Worm (Caenorhabditis elegans) whole organism, young adult: Measurements from ENCODE around the gene epg-7.

Source experiments
- B0019.2 ChIP-seq: fragments of 200-800 bp; sonication (Bioruptor generic); conservative IDR thresholded peaks from 2 replicates; pipeline ENCODE4 v1.3.6; 2022; ENCODE audit warnings: missing genetic modification reagents, missing genetic modification characterization, missing compliant biosample characterization
- B0261.1 ChIP-seq: sonication (generic microtip); optimal IDR thresholded peaks from 2 replicates; lab custom pipeline; 2016; ENCODE audit warnings: mild to moderate bottlenecking, missing genetic modification characterization, moderate library complexity, missing compliant biosample characterization
- C06A6.2 ChIP-seq: fragments of 200-800 bp; sonication (Bioruptor generic); conservative IDR thresholded peaks from 2 replicates; pipeline ENCODE4 v1.3.6; 2022; ENCODE audit warnings: missing genetic modification characterization, missing compliant biosample characterization
- F22D6.2 ChIP-seq: sonication (generic microtip); optimal IDR thresholded peaks from 2 replicates; lab custom pipeline; 2016; ENCODE audit warnings: mild to moderate bottlenecking, missing genetic modification characterization, missing compliant biosample characterization
- F49E8.2 ChIP-seq: sonication (generic microtip); optimal IDR thresholded peaks from 3 replicates; lab custom pipeline; 2017; ENCODE audit warnings: missing genetic modification characterization, mild to moderate bottlenecking, missing compliant biosample characterization, antibody characterized with exemption, moderate library complexity; ENCODE audit not compliant: insufficient read depth
- F57C9.4 ChIP-seq: sonication (generic microtip); optimal IDR thresholded peaks from 2 replicates; lab custom pipeline; 2017; ENCODE audit warnings: mild to moderate bottlenecking, missing genetic modification characterization, missing compliant biosample characterization
- K12H6.12 ChIP-seq: fragments of 200-800 bp; sonication (Bioruptor generic); optimal IDR thresholded peaks from 2 replicates; lab custom pipeline; 2018; ENCODE audit warnings: mild to moderate bottlenecking, missing genetic modification characterization, missing compliant biosample characterization
- T26A5.8 ChIP-seq: sonication (generic microtip); optimal IDR thresholded peaks from 2 replicates; lab custom pipeline; 2016; ENCODE audit warnings: missing genetic modification characterization, missing compliant biosample characterization
- Y53F4B.3 ChIP-seq: fragments of 200-800 bp; sonication (Bioruptor generic); IDR thresholded peaks from 2 replicates; pipeline ENCODE4 v1.3.6; 2022; ENCODE audit warnings: missing genetic modification reagents, missing genetic modification characterization, missing compliant biosample characterization
- Y67H2A.10 ChIP-seq: fragments of 200-800 bp; sonication (Bioruptor generic); conservative IDR thresholded peaks from 2 replicates; pipeline ENCODE4 v1.3.6; 2022; ENCODE audit warnings: missing genetic modification reagents, missing genetic modification characterization, missing compliant biosample characterization
- Y95B8A.8 ChIP-seq: fragments of 200-800 bp; sonication (Bioruptor generic); IDR thresholded peaks from 2 replicates; pipeline ENCODE4 v1.3.6; 2022; ENCODE audit warnings: missing genetic modification reagents, missing genetic modification characterization, missing compliant biosample characterization
- ZK185.1 ChIP-seq: sonication (generic microtip); optimal IDR thresholded peaks from 2 replicates; lab custom pipeline; 2016; ENCODE audit warnings: mild to moderate bottlenecking, missing genetic modification characterization, missing compliant biosample characterization; ENCODE audit not compliant: poor library complexity, severe bottlenecking
- ama-1 ChIP-seq, 3 experiments: fragments of 150-350 bp in 1 of 3; sonication (generic microtip) in 2 of 3; optimal IDR thresholded peaks; 2 replicates each; lab custom pipeline; 2014 to 2018; ENCODE audit warnings: missing biosample characterization in 2 of 3, missing genetic modification characterization in 2 of 3, missing genetic modification reagents in 2 of 3
- aptf-3 ChIP-seq: fragments of 200-800 bp; sonication (Bioruptor generic); IDR thresholded peaks from 2 replicates; pipeline ENCODE4 v1.3.6; 2022; ENCODE audit warnings: missing genetic modification characterization, missing compliant biosample characterization
- atf-7 ChIP-seq: sonication (generic microtip); optimal IDR thresholded peaks from 2 replicates; lab custom pipeline; 2017; ENCODE audit warnings: mild to moderate bottlenecking, missing genetic modification characterization, missing compliant biosample characterization
- attf-3 ChIP-seq: fragments of 200-800 bp; sonication (Bioruptor generic); conservative IDR thresholded peaks from 2 replicates; pipeline ENCODE4 v1.3.6; 2022; ENCODE audit warnings: missing genetic modification reagents, missing genetic modification characterization, missing compliant biosample characterization
- attf-6 ChIP-seq: fragments of 200-800 bp; sonication (Bioruptor generic); IDR thresholded peaks from 2 replicates; pipeline ENCODE4 v1.3.6; 2022; ENCODE audit warnings: missing genetic modification reagents, missing genetic modification characterization, missing compliant biosample characterization
- bed-1 ChIP-seq: fragments of 200-800 bp; sonication (Bioruptor generic); IDR thresholded peaks from 2 replicates; pipeline ENCODE4 v1.3.6; 2022; ENCODE audit warnings: missing genetic modification reagents, missing genetic modification characterization, missing compliant biosample characterization
- ccch-3 ChIP-seq: fragments of 200-800 bp; sonication (Bioruptor generic); optimal IDR thresholded peaks from 2 replicates; lab custom pipeline; 2018; ENCODE audit warnings: mild to moderate bottlenecking, missing genetic modification characterization, missing compliant biosample characterization
- cebp-2 ChIP-seq: fragments of 200-800 bp; sonication (Bioruptor generic); IDR thresholded peaks from 2 replicates; pipeline ENCODE4 v1.3.6; 2022; ENCODE audit warnings: missing genetic modification characterization, missing compliant biosample characterization
- ceh-58 ChIP-seq: fragments of 200-800 bp; sonication (Bioruptor generic); IDR thresholded peaks from 2 replicates; pipeline ENCODE4 v1.3.6; 2022; ENCODE audit warnings: missing genetic modification characterization, missing compliant biosample characterization
- ceh-79 ChIP-seq: sonication (generic microtip); optimal IDR thresholded peaks from 2 replicates; lab custom pipeline; 2017; ENCODE audit warnings: mild to moderate bottlenecking, missing genetic modification characterization, missing compliant biosample characterization
- chd-7 ChIP-seq: sonication (generic microtip); optimal IDR thresholded peaks from 2 replicates; lab custom pipeline; 2016; ENCODE audit warnings: mild to moderate bottlenecking, missing genetic modification characterization, moderate library complexity, missing compliant biosample characterization
- die-1 ChIP-seq: sonication (generic microtip); optimal IDR thresholded peaks from 2 replicates; lab custom pipeline; 2016; ENCODE audit warnings: missing genotype, mild to moderate bottlenecking, missing genetic modification characterization, missing compliant biosample characterization
- dpff-1 ChIP-seq: sonication (generic microtip); optimal IDR thresholded peaks from 2 replicates; lab custom pipeline; 2017; ENCODE audit warnings: mild to moderate bottlenecking, missing genetic modification characterization, missing compliant biosample characterization
- egrh-3 ChIP-seq: fragments of 200-800 bp; sonication (Bioruptor generic); IDR thresholded peaks from 2 replicates; pipeline ENCODE4 v1.3.6; 2022; ENCODE audit warnings: missing genetic modification reagents, missing genetic modification characterization, missing compliant biosample characterization
- ekl-4 ChIP-seq: fragments of 200-800 bp; sonication (Bioruptor generic); IDR thresholded peaks from 2 replicates; pipeline ENCODE4 v1.3.6; 2022; ENCODE audit warnings: missing genetic modification reagents, missing genetic modification characterization, missing compliant biosample characterization
- him-1 ChIP-seq: sonication (generic microtip); optimal IDR thresholded peaks from 2 replicates; lab custom pipeline; 2016; ENCODE audit warnings: missing genotype, missing genetic modification reagents, missing genetic modification characterization, missing compliant biosample characterization
- lsl-1 ChIP-seq: fragments of 200-800 bp; sonication (Bioruptor generic); optimal IDR thresholded peaks from 2 replicates; lab custom pipeline; 2018; ENCODE audit warnings: mild to moderate bottlenecking, missing genetic modification characterization, moderate library complexity, missing compliant biosample characterization
- madf-10 ChIP-seq: sonication (generic microtip); optimal IDR thresholded peaks from 2 replicates; lab custom pipeline; 2016; ENCODE audit warnings: mild to moderate bottlenecking, missing genetic modification characterization, missing compliant biosample characterization
- madf-3 ChIP-seq: fragments of 200-800 bp; sonication (Bioruptor generic); IDR thresholded peaks from 2 replicates; pipeline ENCODE4 v1.3.6; 2022; ENCODE audit warnings: missing genetic modification reagents, missing genetic modification characterization, missing compliant biosample characterization
- mes-4 ChIP-seq: sonication (generic microtip); optimal IDR thresholded peaks from 2 replicates; lab custom pipeline; 2016; ENCODE audit warnings: missing genotype, missing genetic modification characterization, missing compliant biosample characterization
- mxl-1 ChIP-seq: sonication (generic microtip); optimal IDR thresholded peaks from 2 replicates; lab custom pipeline; 2016; ENCODE audit warnings: missing genetic modification characterization, missing compliant biosample characterization
- nfyb-1 ChIP-seq: fragments of 200-800 bp; sonication (Bioruptor generic); IDR thresholded peaks from 2 replicates; pipeline ENCODE4 v1.3.6; 2022; ENCODE audit warnings: missing genetic modification reagents, missing genetic modification characterization, missing compliant biosample characterization
- nhr-120 ChIP-seq: fragments of 200-800 bp; sonication (Bioruptor generic); IDR thresholded peaks from 2 replicates; pipeline ENCODE4 v1.3.6; 2022; ENCODE audit warnings: missing genetic modification characterization, missing compliant biosample characterization
- nhr-80 ChIP-seq: sonication (generic microtip); optimal IDR thresholded peaks from 2 replicates; lab custom pipeline; 2016; ENCODE audit warnings: missing genetic modification characterization, missing compliant biosample characterization
- pbrm-1 ChIP-seq: fragments of 200-800 bp; sonication (Bioruptor generic); IDR thresholded peaks from 2 replicates; pipeline ENCODE4 v1.3.6; 2022; ENCODE audit warnings: missing genetic modification reagents, missing genetic modification characterization, missing compliant biosample characterization
- pha-4 ChIP-seq: fragments of 150-350 bp; sonication (generic microtip); optimal IDR thresholded peaks from 2 replicates; lab custom pipeline; 2014; ENCODE audit warnings: missing biosample characterization, missing genetic modification reagents, missing genetic modification characterization
- rec-8 ChIP-seq, 2 experiments: sonication (generic microtip); optimal IDR thresholded peaks; 2 replicates each; lab custom pipeline; 2016; ENCODE audit warnings: mild to moderate bottlenecking in 2 of 2, missing genetic modification characterization in 2 of 2, missing genetic modification reagents in 2 of 2, missing genotype in 2 of 2, missing biosample characterization in 1 of 2, missing compliant biosample characterization in 1 of 2, moderate library complexity in 1 of 2
- sdz-38 ChIP-seq: sonication (generic microtip); optimal IDR thresholded peaks from 2 replicates; lab custom pipeline; 2016; ENCODE audit warnings: missing genotype, missing genetic modification characterization, missing compliant biosample characterization
- snpc-3.4 ChIP-seq: sonication (generic microtip); optimal IDR thresholded peaks from 2 replicates; lab custom pipeline; 2017; ENCODE audit warnings: missing genetic modification characterization, mild to moderate bottlenecking, missing compliant biosample characterization, antibody characterized with exemption, moderate library complexity, missing genotype, missing genetic modification reagents
- snpc-4 ChIP-seq, 5 experiments: fragments of 150-350 bp in 1 of 5; sonication (generic microtip) in 4 of 5; optimal IDR thresholded peaks; 2 replicates each; lab custom pipeline; 2014 to 2018; ENCODE audit warnings: missing genetic modification characterization in 5 of 5, missing biosample characterization in 3 of 5, antibody characterized with exemption in 2 of 5, mild to moderate bottlenecking in 2 of 5, missing compliant biosample characterization in 2 of 5, missing genotype in 2 of 5, moderate library complexity in 2 of 5, missing genetic modification reagents in 1 of 5
- somi-1 ChIP-seq: fragments of 200-800 bp; sonication (Bioruptor generic); optimal IDR thresholded peaks from 2 replicates; lab custom pipeline; 2018; ENCODE audit warnings: mild to moderate bottlenecking, missing genetic modification characterization, missing compliant biosample characterization
- sptf-2 ChIP-seq: fragments of 200-800 bp; sonication (Bioruptor generic); optimal IDR thresholded peaks from 2 replicates; lab custom pipeline; 2018; ENCODE audit warnings: mild to moderate bottlenecking, missing genetic modification characterization, missing compliant biosample characterization
- tbp1 ChIP-seq: fragments of 200-800 bp; sonication (Bioruptor generic); optimal IDR thresholded peaks from 2 replicates; lab custom pipeline; 2018; ENCODE audit warnings: mild to moderate bottlenecking, missing genetic modification characterization, missing compliant biosample characterization
- tlf-1 ChIP-seq: fragments of 200-800 bp; sonication (Bioruptor generic); optimal IDR thresholded peaks from 2 replicates; lab custom pipeline; 2018; ENCODE audit warnings: mild to moderate bottlenecking, missing genetic modification characterization, missing compliant biosample characterization
- unc-130 ChIP-seq: sonication (generic microtip); optimal IDR thresholded peaks from 2 replicates; lab custom pipeline; 2016; ENCODE audit warnings: missing genetic modification reagents, missing genetic modification characterization, missing compliant biosample characterization

The epg-7 gene

DNA sequence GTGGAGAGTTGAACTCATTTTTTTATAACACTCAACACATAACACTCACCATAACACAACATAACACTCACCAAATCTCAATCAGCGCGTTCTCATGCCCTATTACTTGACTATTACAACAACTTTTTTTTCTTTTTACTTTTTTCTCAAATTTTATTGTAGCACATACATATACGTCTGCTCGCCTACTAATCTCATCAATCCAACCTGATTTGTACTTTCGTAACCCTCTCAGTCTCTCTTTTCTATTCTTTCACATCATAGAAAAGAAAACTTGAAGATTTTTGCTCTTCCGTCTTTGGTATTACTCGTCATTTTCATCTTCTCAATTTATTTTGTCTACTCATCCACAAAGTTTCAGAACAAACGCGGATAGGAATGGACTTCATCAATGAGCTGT is 42.4 kb downstream of the epg-7 start, which contains the start of gene npr-8:
Gene npr-8 (plus strand): TSS at position 362 of the 400 bp plus-strand sequence.
- TF ChIP-seq chd-7 (tag; lab: Kevin White, UChicago) (no peak), unc-130 (GFP tag; lab: Kevin White, UChicago) (no peak), sdz-38 (tag; lab: Kevin White, UChicago) (no peak), tlf-1 (GFP tag; lab: Kevin White, UChicago) (no peak), F49E8.2 (no peak), T26A5.8 (tag; lab: Kevin White, UChicago) (no peak), nhr-80 (tag; lab: Kevin White, UChicago) (no peak), ccch-3 (GFP tag; lab: Kevin White, UChicago) (no peak), egrh-3 (GFP tag; lab: Robert Waterston, UW) (no peak), attf-6 (GFP tag; lab: Robert Waterston, UW) (no peak), F57C9.4 (tag; lab: Kevin White, UChicago) (no peak), B0019.2 (GFP tag; lab: Robert Waterston, UW) (no peak), nhr-120 (GFP tag; lab: Robert Waterston, UW) (no peak), pha-4 (no peak), somi-1 (GFP tag; lab: Kevin White, UChicago) (no peak), ceh-79 (no peak), bed-1 (GFP tag; lab: Robert Waterston, UW) (no peak), F22D6.2 (tag; lab: Kevin White, UChicago) (no peak), C06A6.2 (GFP tag; lab: Robert Waterston, UW) (no peak), Y67H2A.10 (GFP tag; lab: Robert Waterston, UW) (no peak)

DNA sequence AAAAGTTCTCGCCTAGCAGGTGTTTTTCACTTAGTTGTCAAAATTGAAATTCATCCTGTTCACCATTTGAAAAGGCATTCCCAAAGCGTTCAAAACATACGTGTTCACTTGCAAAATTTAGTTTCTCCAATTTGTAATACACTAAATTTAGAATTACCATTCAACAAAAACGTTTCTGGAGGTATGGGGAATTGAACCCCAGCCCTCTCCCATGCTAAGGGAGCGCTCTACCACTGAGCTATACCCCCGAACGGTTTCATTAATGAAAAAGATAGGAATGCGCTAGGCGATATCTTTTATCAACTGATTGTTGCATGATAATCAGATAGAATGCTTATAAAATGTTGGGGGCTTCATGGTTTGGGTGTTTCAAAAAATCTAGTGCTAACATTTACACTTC is 44.1 kb downstream of the epg-7 start:
- TF ChIP-seq sptf-2 (GFP tag; lab: Kevin White, UChicago) (peak; percentile 39), mes-4 (tag; lab: Kevin White, UChicago) (peak; percentile 31), madf-3 (GFP tag; lab: Robert Waterston, UW) (0 out of 2 replicates have a peak, but pooled peaks have one; percentile 44), aptf-3 (GFP tag; lab: Robert Waterston, UW) (no peak), mxl-1 (tag; lab: Kevin White, UChicago) (peak; percentile 17), dpff-1 (no peak), ekl-4 (GFP tag; lab: Robert Waterston, UW) (peak; percentile 54; the same call in 1 of the 2 replicates), ZK185.1 (tag; lab: Kevin White, UChicago) (peak; percentile 32), Y95B8A.8 (no peak), madf-10 (tag; lab: Kevin White, UChicago) (peak; percentile 12), B0261.1 (tag; lab: Kevin White, UChicago) (peak; percentile 72), him-1 (tag; lab: Kevin White, UChicago) (peak; percentile 78), egrh-3 (GFP tag; lab: Robert Waterston, UW) (no peak), Y53F4B.3 (GFP tag; lab: Robert Waterston, UW) (no peak), K12H6.12 (tag; lab: Kevin White, UChicago) (no peak), atf-7 (tag; lab: Kevin White, UChicago) (peak; percentile 8), snpc-3.4 (tag; lab: Kevin White, UChicago) (peak; percentile 31), lsl-1 (GFP tag; lab: Kevin White, UChicago) (no peak), T26A5.8 (tag; lab: Kevin White, UChicago) (no peak), nfyb-1 (GFP tag; lab: Robert Waterston, UW) (peak; percentile 55; the same call in 1 of the 2 replicates), pbrm-1 (GFP tag; lab: Robert Waterston, UW) (peak; percentile 63), snpc-4 (GFP tag; optimal IDR thresholded peaks at IDR 0.05; lab: Kevin White, UChicago) (peak; percentile 48), snpc-4 (tag; optimal IDR thresholded peaks at IDR 0.05; lab: Kevin White, UChicago) (no peak), rec-8 (tag; optimal IDR thresholded peaks at IDR 0.05; lab: Kevin White, UChicago) (peak in 1 of 2 experiments; percentile 26), ceh-58 (GFP tag; lab: Robert Waterston, UW) (no peak), attf-3 (GFP tag; lab: Robert Waterston, UW) (no peak), cebp-2 (no peak), tbp1 (GFP tag; lab: Kevin White, UChicago) (peak; percentile 87), die-1 (peak; percentile 61), sdz-38 (tag; lab: Kevin White, UChicago) (no peak), ama-1 (optimal IDR thresholded peaks at IDR 0.05; lab: Kevin White, UChicago) (no peak), ama-1 (GFP tag; optimal IDR thresholded peaks at IDR 0.05; lab: Kevin White, UChicago) (peak in 1 of 2 experiments; percentile 47)
